Fruit fly (Drosophila melanogaster): ENCODE results near the gene CG9004.

The CG9004 gene

dm6 chr3L:2418769-2419168 is 45.2 kb downstream of the CG9004 start (continued):
- peak; percentile 86 for TF ChIP-seq CG4820 (GFP tag; optimal IDR thresholded peaks at IDR 0.05)
- TF ChIP-seq caup (GFP tag; optimal IDR thresholded peaks at IDR 0.05; ENCODE audit: severe bottlenecking) = peak; percentile 87
- peak; percentile 27 for TF ChIP-seq her (GFP tag; optimal IDR thresholded peaks at IDR 0.05)
- peak; percentile 77 for TF ChIP-seq CG9215 (GFP tag; IDR thresholded peaks at IDR 0.05)
- TF ChIP-seq seq (GFP tag; IDR thresholded peaks at IDR 0.05) = peak; percentile 77
- TF ChIP-seq CG6654 (GFP tag; optimal IDR thresholded peaks at IDR 0.05) = peak; percentile 80
- TF ChIP-seq H2.0 (GFP tag; IDR thresholded peaks at IDR 0.05) = peak; percentile 80
- TF ChIP-seq pita (GFP tag; optimal IDR thresholded peaks at IDR 0.05) = no peak
- peak; percentile 97 for TF ChIP-seq lab (GFP tag; optimal IDR thresholded peaks at IDR 0.05)
- TF ChIP-seq bab2 (GFP tag; optimal IDR thresholded peaks at IDR 0.05) = peak; percentile 91
- peak; percentile 82 for TF ChIP-seq Ptx1 (GFP tag; IDR thresholded peaks at IDR 0.05)
- no peak for TF ChIP-seq hb (GFP tag; IDR thresholded peaks at IDR 0.05; ENCODE audit: partially characterized antibody)
- TF ChIP-seq luna (GFP tag; optimal IDR thresholded peaks at IDR 0.05) = no peak
- peak; percentile 73 for TF ChIP-seq dimm (GFP tag; IDR thresholded peaks at IDR 0.05)
- TF ChIP-seq Hr39 (optimal IDR thresholded peaks at IDR 0.05) = no peak
- TF ChIP-seq zfh2 (GFP tag; optimal IDR thresholded peaks at IDR 0.05) = peak; percentile 36
- peak; percentile 84 for TF ChIP-seq trem (tag; optimal IDR thresholded peaks at IDR 0.05)
- TF ChIP-seq Bdp1 (GFP tag; optimal IDR thresholded peaks at IDR 0.05) = peak; percentile 55
- TF ChIP-seq nerfin-2 (GFP tag; IDR thresholded peaks at IDR 0.05; ENCODE audit: partially characterized antibody) = no peak
- TF ChIP-seq Chrac-16 (GFP tag; optimal IDR thresholded peaks at IDR 0.05) = peak; percentile 55
- TF ChIP-seq fd96Cb (tag; optimal IDR thresholded peaks at IDR 0.05) = peak; percentile 91
- peak; percentile 63 for TF ChIP-seq mam (GFP tag; optimal IDR thresholded peaks at IDR 0.05)
- TF ChIP-seq chn (GFP tag; optimal IDR thresholded peaks at IDR 0.05) = peak; percentile 65
- peak; percentile 78 for TF ChIP-seq fd64A (GFP tag; optimal IDR thresholded peaks at IDR 0.05)
- TF ChIP-seq CG15601 (tag; optimal IDR thresholded peaks at IDR 0.05) = peak; percentile 24
- peak; percentile 75; the same call in 1 of the 2 replicates for TF ChIP-seq MBD-R2 (GFP tag; IDR thresholded peaks at IDR 0.05)
- peak; percentile 42 for TF ChIP-seq CG16815 (GFP tag; optimal IDR thresholded peaks at IDR 0.05)
- TF ChIP-seq ATbp (GFP tag; optimal IDR thresholded peaks at IDR 0.05) = peak; percentile 64
- no peak for TF ChIP-seq Hey (tag; optimal IDR thresholded peaks at IDR 0.05)
- peak; percentile 90 for TF ChIP-seq Atf6 (GFP tag; IDR thresholded peaks at IDR 0.05)
- no peak for TF ChIP-seq stwl (tag; optimal IDR thresholded peaks at IDR 0.05)
- no peak for TF ChIP-seq BEAF-32 (GFP tag; optimal IDR thresholded peaks at IDR 0.05)
- peak; percentile 93 for TF ChIP-seq Fer1 (GFP tag; optimal IDR thresholded peaks at IDR 0.05)
- peak; percentile 76 for TF ChIP-seq zen (tag; optimal IDR thresholded peaks at IDR 0.05)
- TF ChIP-seq tgo (GFP tag; IDR thresholded peaks at IDR 0.05) = peak; percentile 87
- peak; percentile 25 for TF ChIP-seq dm (GFP tag; optimal IDR thresholded peaks at IDR 0.05)
- TF ChIP-seq ranshi (GFP tag; IDR thresholded peaks at IDR 0.05) = peak; percentile 92
- TF ChIP-seq CG11456 (GFP tag; IDR thresholded peaks at IDR 0.05) = peak; percentile 87
- peak; percentile 9 for TF ChIP-seq CG11723 (GFP tag; optimal IDR thresholded peaks at IDR 0.05)
- TF ChIP-seq maf-S (GFP tag; optimal IDR thresholded peaks at IDR 0.05) = no peak
- peak; percentile 59 for TF ChIP-seq Nf-YB (GFP tag; optimal IDR thresholded peaks at IDR 0.05)
- no peak for TF ChIP-seq sc (optimal IDR thresholded peaks at IDR 0.05)
- peak; percentile 48 for TF ChIP-seq sc (GFP tag; optimal IDR thresholded peaks at IDR 0.05)
- TF ChIP-seq CG12155 (GFP tag; optimal IDR thresholded peaks at IDR 0.05) = peak; percentile 55
- peak; percentile 50 for TF ChIP-seq Adf1 (GFP tag; IDR thresholded peaks at IDR 0.05)
- no peak for TF ChIP-seq tll (GFP tag; optimal IDR thresholded peaks at IDR 0.05)
- TF ChIP-seq CG34224 (GFP tag; IDR thresholded peaks at IDR 0.05; ENCODE audit: partially characterized antibody) = no peak
- TF ChIP-seq dmrt11E (tag; optimal IDR thresholded peaks at IDR 0.05) = peak; percentile 54
- TF ChIP-seq CG7271 (tag; optimal IDR thresholded peaks at IDR 0.05) = peak; percentile 42
- peak; percentile 71 for TF ChIP-seq CG17385 (GFP tag; optimal IDR thresholded peaks at IDR 0.05)
- peak; percentile 84 for TF ChIP-seq CG6254 (GFP tag; optimal IDR thresholded peaks at IDR 0.05)
